Worm (Caenorhabditis elegans) whole organism, L4 larva: ENCODE data around the gene C49F5.13.

ENCODE experiments used
- F26F4.8 ChIP-seq: fragments of 200-800 bp; sonication (Bioruptor generic); conservative IDR thresholded peaks from 2 replicates; pipeline ENCODE4 v1.3.6; 2022; ENCODE audit warnings: missing genetic modification characterization, missing compliant biosample characterization
- Y48G9A.11 ChIP-seq: fragments of 200-800 bp; sonication (Bioruptor generic); IDR thresholded peaks from 2 replicates; pipeline ENCODE4 v1.3.6; 2022; ENCODE audit warnings: missing genetic modification reagents, missing genetic modification characterization, missing compliant biosample characterization
- Y75B8A.6 ChIP-seq: fragments of 200-800 bp; sonication (Bioruptor generic); IDR thresholded peaks from 2 replicates; pipeline ENCODE4 v1.3.6; 2022; ENCODE audit warnings: missing genetic modification reagents, missing genetic modification characterization, missing compliant biosample characterization
- aha-1 ChIP-seq: fragments of 150-350 bp; peaks from one replicate; lab custom pipeline; 2014; ENCODE audit warnings: missing biosample characterization, missing genetic modification characterization
- ama-1 ChIP-seq: fragments of 150-350 bp; optimal IDR thresholded peaks from 2 replicates; lab custom pipeline; 2014; ENCODE audit warnings: inconsistent platforms, mixed read lengths
- arid-1 ChIP-seq: fragments of 200-800 bp; sonication (Bioruptor generic); conservative IDR thresholded peaks from 2 replicates; pipeline ENCODE4 v1.3.6; 2022; ENCODE audit warnings: missing genetic modification reagents, missing genetic modification characterization, missing compliant biosample characterization
- ceh-44 ChIP-seq: fragments of 200-800 bp; sonication (Bioruptor generic); IDR thresholded peaks from 2 replicates; pipeline ENCODE4 v1.3.6; 2022; ENCODE audit warnings: missing genetic modification reagents, missing genetic modification characterization, missing compliant biosample characterization
- ctbp-1 ChIP-seq: fragments of 200-800 bp; sonication (Bioruptor generic); IDR thresholded peaks from 2 replicates; pipeline ENCODE4 v1.3.6; 2022; ENCODE audit warnings: missing genetic modification reagents, missing genetic modification characterization, missing compliant biosample characterization
- daf-12 ChIP-seq: fragments of 150-350 bp; optimal IDR thresholded peaks from 2 replicates; lab custom pipeline; 2014; ENCODE audit warnings: missing biosample characterization, missing genetic modification reagents, missing genetic modification characterization
- daf-16 ChIP-seq, 3 experiments: sonication (generic microtip); optimal IDR thresholded peaks; 2 replicates each; lab custom pipeline; 2016 to 2017; ENCODE audit warnings: missing genetic modification characterization in 3 of 3, missing genetic modification reagents in 3 of 3, mild to moderate bottlenecking in 2 of 3, missing compliant biosample characterization in 2 of 3, missing biosample characterization in 1 of 3, moderate library complexity in 1 of 3
- dmd-6 ChIP-seq: fragments of 200-800 bp; sonication (Bioruptor generic); IDR thresholded peaks from 2 replicates; pipeline ENCODE4 v1.3.6; 2022; ENCODE audit warnings: missing genetic modification reagents, missing genetic modification characterization, missing compliant biosample characterization
- dmd-9 ChIP-seq: fragments of 200-800 bp; sonication (Bioruptor generic); IDR thresholded peaks from 2 replicates; pipeline ENCODE4 v1.3.6; 2022; ENCODE audit warnings: missing genetic modification reagents, missing genetic modification characterization, missing compliant biosample characterization
- duxl-1 ChIP-seq: sonication (generic microtip); optimal IDR thresholded peaks from 2 replicates; lab custom pipeline; 2016; ENCODE audit warnings: mild to moderate bottlenecking, missing genetic modification characterization, moderate library complexity, missing compliant biosample characterization; ENCODE audit not compliant: poor library complexity
- dve-1 ChIP-seq: sonication (generic microtip); optimal IDR thresholded peaks from 2 replicates; lab custom pipeline; 2017; ENCODE audit warnings: antibody characterized with exemption, mild to moderate bottlenecking, missing genetic modification characterization, missing compliant biosample characterization; ENCODE audit not compliant: insufficient read depth
- gei-8 ChIP-seq: fragments of 200-800 bp; sonication (Bioruptor generic); optimal IDR thresholded peaks from 2 replicates; lab custom pipeline; 2018; ENCODE audit warnings: mild to moderate bottlenecking, missing genetic modification characterization, missing compliant biosample characterization
- hif-1 ChIP-seq, 2 experiments: sonication (generic microtip); optimal IDR thresholded peaks; 2 replicates each; lab custom pipeline; 2016 to 2017; ENCODE audit warnings: missing compliant biosample characterization in 2 of 2, missing genetic modification characterization in 2 of 2, missing genetic modification reagents in 2 of 2, missing genotype in 2 of 2, mild to moderate bottlenecking in 1 of 2
- hlh-11 ChIP-seq: fragments of 200-800 bp; sonication (Bioruptor generic); optimal IDR thresholded peaks from 2 replicates; lab custom pipeline; 2018; ENCODE audit warnings: mild to moderate bottlenecking, missing genetic modification characterization, missing compliant biosample characterization
- lim-7 ChIP-seq: fragments of 200-800 bp; sonication (Bioruptor generic); IDR thresholded peaks from 2 replicates; pipeline ENCODE4 v1.3.6; 2022; ENCODE audit warnings: missing genetic modification characterization, missing compliant biosample characterization
- lin-1 ChIP-seq: fragments of 200-800 bp; sonication (Bioruptor generic); IDR thresholded peaks from 2 replicates; pipeline ENCODE4 v1.3.6; 2022; ENCODE audit warnings: missing genetic modification reagents, missing genetic modification characterization, missing compliant biosample characterization
- lin-29 ChIP-seq: fragments of 200-800 bp; sonication (Bioruptor generic); IDR thresholded peaks from 2 replicates; pipeline ENCODE4 v1.3.6; 2022; ENCODE audit warnings: missing genetic modification reagents, missing genetic modification characterization, missing compliant biosample characterization
- lin-38 ChIP-seq: fragments of 200-800 bp; sonication (Bioruptor generic); IDR thresholded peaks from 2 replicates; pipeline ENCODE4 v1.3.6; 2022; ENCODE audit warnings: missing genetic modification reagents, missing genetic modification characterization, missing compliant biosample characterization
- lsy-2 ChIP-seq, 2 experiments: fragments of 150-350 bp in 1 of 2; sonication (generic microtip) in 1 of 2; optimal IDR thresholded peaks; 2 replicates each; lab custom pipeline; 2014 to 2017; ENCODE audit warnings: missing biosample characterization in 2 of 2, missing genetic modification characterization in 2 of 2
- mep-1 ChIP-seq: fragments of 150-350 bp; sonication (generic microtip); optimal IDR thresholded peaks from 3 replicates; lab custom pipeline; 2014; ENCODE audit warnings: missing biosample characterization, missing genetic modification characterization
- nhr-10 ChIP-seq: fragments of 150-350 bp; optimal IDR thresholded peaks from 2 replicates; lab custom pipeline; 2014; ENCODE audit warnings: missing biosample characterization, missing genetic modification characterization
- nhr-102 ChIP-seq: sonication (generic microtip); optimal IDR thresholded peaks from 2 replicates; lab custom pipeline; 2016; ENCODE audit warnings: mild to moderate bottlenecking, missing genetic modification characterization, moderate library complexity, missing compliant biosample characterization
- nhr-25 ChIP-seq: sonication (generic microtip); optimal IDR thresholded peaks from 2 replicates; lab custom pipeline; 2017; ENCODE audit warnings: missing genetic modification characterization, mild to moderate bottlenecking, missing compliant biosample characterization, antibody characterized with exemption, moderate library complexity, borderline replicate concordance; ENCODE audit not compliant: insufficient read depth
- nhr-28 ChIP-seq: fragments of 150-350 bp; optimal IDR thresholded peaks from 2 replicates; lab custom pipeline; 2014; ENCODE audit warnings: missing biosample characterization, missing genetic modification characterization
- nhr-42 ChIP-seq: fragments of 200-800 bp; sonication (Bioruptor generic); IDR thresholded peaks from 2 replicates; pipeline ENCODE4 v1.3.6; 2022; ENCODE audit warnings: missing genetic modification characterization, missing compliant biosample characterization
- nhr-48 ChIP-seq: sonication (generic microtip); optimal IDR thresholded peaks from 2 replicates; lab custom pipeline; 2016; ENCODE audit warnings: mild to moderate bottlenecking, missing genetic modification characterization, missing compliant biosample characterization
- nhr-77 ChIP-seq: fragments of 150-350 bp; optimal IDR thresholded peaks from 2 replicates; lab custom pipeline; 2014; ENCODE audit warnings: missing biosample characterization, missing genetic modification characterization
- php-3 ChIP-seq: fragments of 200-800 bp; sonication (Bioruptor generic); IDR thresholded peaks from 2 replicates; pipeline ENCODE4 v1.3.6; 2022; ENCODE audit warnings: missing genetic modification reagents, missing genetic modification characterization, missing compliant biosample characterization
- pqm-1 ChIP-seq: sonication (generic microtip); optimal IDR thresholded peaks from 2 replicates; lab custom pipeline; 2017; ENCODE audit warnings: missing biosample characterization, missing genetic modification characterization
- rbr-2 ChIP-seq: sonication (generic microtip); optimal IDR thresholded peaks from 2 replicates; lab custom pipeline; 2016; ENCODE audit warnings: missing genotype, missing genetic modification characterization, missing compliant biosample characterization
- saeg-2 ChIP-seq: fragments of 200-800 bp; sonication (Bioruptor generic); IDR thresholded peaks from 2 replicates; pipeline ENCODE4 v1.3.6; 2022; ENCODE audit warnings: missing genetic modification reagents, missing genetic modification characterization, missing compliant biosample characterization
- snpc-4 ChIP-seq: fragments of 150-350 bp; optimal IDR thresholded peaks from 2 replicates; lab custom pipeline; 2014; ENCODE audit warnings: missing biosample characterization, missing genetic modification characterization
- tra-1 ChIP-seq: fragments of 200-800 bp; sonication (Bioruptor generic); IDR thresholded peaks from 2 replicates; pipeline ENCODE4 v1.3.6; 2022; ENCODE audit warnings: missing genetic modification reagents, missing genetic modification characterization, missing compliant biosample characterization
- unc-130 ChIP-seq: sonication (generic microtip); optimal IDR thresholded peaks from 2 replicates; lab custom pipeline; 2016; ENCODE audit warnings: missing genetic modification reagents, missing genetic modification characterization, missing compliant biosample characterization
- unc-62 ChIP-seq, 3 experiments: fragments of 150-350 bp in 1 of 3; sonication (generic microtip); optimal IDR thresholded peaks in 2 of 3; peaks in 1 of 3; 1 replicate in 1 of 3; 2 replicates in 2 of 3; lab custom pipeline; 2014 to 2017; ENCODE audit warnings: missing biosample characterization in 3 of 3, missing genetic modification characterization in 3 of 3, missing genetic modification reagents in 3 of 3, missing genotype in 1 of 3
- zfp-3 ChIP-seq: fragments of 200-800 bp; sonication (Bioruptor generic); conservative IDR thresholded peaks from 2 replicates; pipeline ENCODE4 v1.3.6; 2022; ENCODE audit warnings: missing genetic modification reagents, missing genetic modification characterization, missing compliant biosample characterization
- zip-2 ChIP-seq: fragments of 150-350 bp; optimal IDR thresholded peaks from 2 replicates; lab custom pipeline; 2014; ENCODE audit warnings: missing biosample characterization, missing genetic modification characterization

C49F5.13 gene

ce11 chrX:11967034-11967433, 5.8 kb downstream of the C49F5.13 start:
- TF ChIP-seq snpc-4 (tag; lab: Kevin White, UChicago): no peak
- TF ChIP-seq nhr-77: no peak
- no peak for TF ChIP-seq nhr-10 (tag; lab: Kevin White, UChicago)
- no peak for TF ChIP-seq gei-8 (GFP tag; lab: Kevin White, UChicago)
- TF ChIP-seq aha-1 (tag; lab: Kevin White, UChicago): peak; percentile 96
- TF ChIP-seq unc-130: no peak
- TF ChIP-seq lim-7 (GFP tag; lab: Robert Waterston, UW): no peak
- TF ChIP-seq F26F4.8 (GFP tag; lab: Robert Waterston, UW): no peak
- TF ChIP-seq arid-1 (GFP tag; lab: Robert Waterston, UW): no peak
- TF ChIP-seq ama-1 (lab: Kevin White, UChicago): peak; percentile 57

ce11 chrX:11968024-11968598, 6.9 kb downstream of the C49F5.13 start:
- TF ChIP-seq mep-1 (tag; lab: Kevin White, UChicago) (peak; percentile 21), php-3 (GFP tag; lab: Robert Waterston, UW) (peak; percentile 83), lin-38 (GFP tag; lab: Robert Waterston, UW) (0 out of 2 replicates have a peak, but pooled peaks have one; percentile 29), Y48G9A.11 (GFP tag; lab: Robert Waterston, UW) (0 out of 2 replicates have a peak, but pooled peaks have one; percentile 43), dve-1 (tag; lab: Kevin White, UChicago) (peak; percentile 81), unc-62 (GFP tag; optimal IDR thresholded peaks at IDR 0.05 in 1 of 2; lab: Kevin White, UChicago) (peak in 1 of 2 experiments; percentile 70), unc-62 (tag; optimal IDR thresholded peaks at IDR 0.05; lab: Kevin White, UChicago) (no peak), F26F4.8 (GFP tag; lab: Robert Waterston, UW) (no peak), hlh-11 (tag; lab: Kevin White, UChicago) (peak; percentile 56), ceh-44 (GFP tag; lab: Robert Waterston, UW) (no peak), nhr-48 (peak; percentile 7), zip-2 (tag; lab: Kevin White, UChicago) (no peak), dmd-6 (GFP tag; lab: Robert Waterston, UW) (peak; percentile 77), rbr-2 (no peak), saeg-2 (GFP tag; lab: Robert Waterston, UW) (0 out of 2 replicates have a peak, but pooled peaks have one; percentile 19), lsy-2 (tag; optimal IDR thresholded peaks at IDR 0.05; lab: Kevin White, UChicago) (peak in 1 of 2 experiments; percentile 20), pqm-1 (tag; lab: Kevin White, UChicago) (peak; percentile 78), zfp-3 (GFP tag; lab: Robert Waterston, UW) (peak; percentile 84), hif-1 (tag; optimal IDR thresholded peaks at IDR 0.05; lab: Kevin White, UChicago) (peak in 1 of 2 experiments; percentile 65), lin-29 (GFP tag; lab: Robert Waterston, UW) (no peak), daf-12 (tag; lab: Kevin White, UChicago) (no peak), ctbp-1 (no peak), ama-1 (lab: Kevin White, UChicago) (peak; percentile 15), aha-1 (tag; lab: Kevin White, UChicago) (peak; percentile 46), tra-1 (peak; percentile 61), daf-16 (GFP tag; optimal IDR thresholded peaks at IDR 0.05; lab: Kevin White, UChicago) (no peak), daf-16 (tag; optimal IDR thresholded peaks at IDR 0.05; lab: Kevin White, UChicago) (peak; percentile 80), nhr-42 (GFP tag; lab: Robert Waterston, UW) (peak; percentile 31; the same call in 1 of the 2 replicates), lin-1 (peak; percentile 16), nhr-10 (tag; lab: Kevin White, UChicago) (no peak), nhr-25 (tag; lab: Kevin White, UChicago) (peak; percentile 6), dmd-9 (GFP tag; lab: Robert Waterston, UW) (no peak), Y75B8A.6 (no peak; the same call in 1 of the 2 replicates), nhr-28 (tag; lab: Kevin White, UChicago) (peak; percentile 81), nhr-102 (tag; lab: Kevin White, UChicago) (peak; percentile 26), duxl-1 (tag; lab: Kevin White, UChicago) (peak; percentile 12)
